Fruit fly (Drosophila melanogaster) whole organism, embryonic: Measurements from ENCODE around the gene nod.

ENCODE experiments used
- Atf6 ChIP-seq: fragments of 200-800 bp; sonication (Bioruptor generic); IDR thresholded peaks from 2 replicates; pipeline ENCODE4 v1.3.6; 2022; ENCODE audit warnings: missing biosample characterization, missing genetic modification characterization
- CG10274 ChIP-seq: fragments of 200-800 bp; sonication (Bioruptor generic); optimal IDR thresholded peaks from 3 replicates; lab custom pipeline; 2017; ENCODE audit warnings: missing biosample characterization, mild to moderate bottlenecking, missing genetic modification characterization
- CG11398 ChIP-seq: fragments of 200-800 bp; sonication (Bioruptor generic); optimal IDR thresholded peaks from 2 replicates; lab custom pipeline; 2016; ENCODE audit warnings: missing biosample characterization, missing genetic modification characterization
- CG12942 ChIP-seq: fragments of 200-800 bp; sonication (Bioruptor generic); optimal IDR thresholded peaks from 3 replicates; lab custom pipeline; 2016; ENCODE audit warnings: missing biosample characterization, missing genetic modification characterization
- CG14860 ChIP-seq: fragments of 200-800 bp; sonication (Bioruptor generic); IDR thresholded peaks from 3 replicates; pipeline ENCODE4 v1.3.6; 2022; ENCODE audit warnings: missing biosample characterization, missing genetic modification characterization; ENCODE audit not compliant: partially characterized antibody
- CG15514 ChIP-seq: fragments of 200-800 bp; sonication (Bioruptor generic); optimal IDR thresholded peaks from 3 replicates; lab custom pipeline; 2017; ENCODE audit warnings: missing biosample characterization, missing genetic modification characterization, mild to moderate bottlenecking, moderate library complexity, missing genetic modification reagents
- CG17612 ChIP-seq: fragments of 200-800 bp; sonication (Bioruptor generic); IDR thresholded peaks from 2 replicates; pipeline ENCODE4 v1.3.6; 2022; ENCODE audit warnings: missing biosample characterization, missing genetic modification characterization
- CG18476 ChIP-seq: fragments of 200-800 bp; sonication (Bioruptor generic); optimal IDR thresholded peaks from 2 replicates; lab custom pipeline; 2016; ENCODE audit warnings: missing biosample characterization, mild to moderate bottlenecking, missing genetic modification characterization
- CG2875 ChIP-seq: fragments of 200-800 bp; sonication (Bioruptor generic); optimal IDR thresholded peaks from 2 replicates; lab custom pipeline; 2017; ENCODE audit warnings: missing biosample characterization, mild to moderate bottlenecking, missing genetic modification characterization, missing genetic modification reagents
- CG30403 ChIP-seq: fragments of 200-800 bp; sonication (Bioruptor generic); optimal IDR thresholded peaks from 3 replicates; lab custom pipeline; 2016; ENCODE audit warnings: missing biosample characterization, missing genetic modification characterization
- CG32767 ChIP-seq: fragments of 200-800 bp; sonication (Bioruptor generic); IDR thresholded peaks from 2 replicates; pipeline ENCODE4 v1.3.6; 2022; ENCODE audit warnings: missing biosample characterization, missing genetic modification characterization
- CG3847 ChIP-seq: fragments of 200-800 bp; sonication (Bioruptor generic); IDR thresholded peaks from 2 replicates; pipeline ENCODE4 v1.3.6; 2022; ENCODE audit warnings: missing biosample characterization, missing genetic modification characterization
- CG6272 ChIP-seq: fragments of 200-800 bp; sonication (Bioruptor generic); IDR thresholded peaks from 2 replicates; pipeline ENCODE4 v1.3.6; 2022; ENCODE audit warnings: missing biosample characterization, missing genetic modification characterization
- CG6765 ChIP-seq: fragments of 200-800 bp; sonication (Bioruptor generic); optimal IDR thresholded peaks from 3 replicates; lab custom pipeline; 2017; ENCODE audit warnings: missing biosample characterization, mild to moderate bottlenecking, missing genetic modification characterization
- CG6813 ChIP-seq: fragments of 200-800 bp; sonication (Bioruptor generic); optimal IDR thresholded peaks from 2 replicates; lab custom pipeline; 2017; ENCODE audit warnings: missing biosample characterization, missing genetic modification characterization, mild to moderate bottlenecking, moderate library complexity, missing genetic modification reagents
- CG7963 ChIP-seq: fragments of 200-800 bp; sonication (Bioruptor generic); IDR thresholded peaks from 3 replicates; pipeline ENCODE4 v1.3.6; 2022; ENCODE audit warnings: missing biosample characterization, missing genetic modification characterization; ENCODE audit not compliant: partially characterized antibody
- CG8924 ChIP-seq: fragments of 200-800 bp; optimal IDR thresholded peaks from 3 replicates; lab custom pipeline; 2019; ENCODE audit warnings: missing biosample characterization, mild to moderate bottlenecking, missing genetic modification characterization, moderate library complexity
- CG9932 ChIP-seq: fragments of 200-800 bp; sonication (Bioruptor generic); IDR thresholded peaks from 2 replicates; pipeline ENCODE4 v1.3.6; 2022; ENCODE audit warnings: missing biosample characterization, missing genetic modification characterization
- CrebB ChIP-seq: fragments of 200-800 bp; sonication (Bioruptor generic); optimal IDR thresholded peaks from 3 replicates; lab custom pipeline; 2018; ENCODE audit warnings: missing biosample characterization, mild to moderate bottlenecking, missing genetic modification characterization
- Dbx ChIP-seq: fragments of 200-800 bp; sonication (Bioruptor generic); IDR thresholded peaks from 3 replicates; pipeline ENCODE4 v1.3.6; 2022; ENCODE audit warnings: missing biosample characterization, missing genetic modification characterization
- Dek ChIP-seq: fragments of 200-800 bp; sonication (Bioruptor generic); optimal IDR thresholded peaks from 3 replicates; lab custom pipeline; 2019; ENCODE audit warnings: missing biosample characterization, mild to moderate bottlenecking, missing genetic modification characterization, moderate library complexity
- Gug ChIP-seq: fragments of 200-800 bp; sonication (Bioruptor generic); IDR thresholded peaks from 4 replicates; pipeline ENCODE4 v1.3.6; 2022; ENCODE audit warnings: missing biosample characterization, missing genetic modification characterization
- Hey ChIP-seq: fragments of 200-800 bp; sonication (Bioruptor generic); optimal IDR thresholded peaks from 3 replicates; lab custom pipeline; 2018; ENCODE audit warnings: missing biosample characterization, mild to moderate bottlenecking, missing genetic modification characterization
- HmgZ ChIP-seq: fragments of 200-800 bp; sonication (Bioruptor generic); optimal IDR thresholded peaks from 2 replicates; lab custom pipeline; 2018; ENCODE audit warnings: missing biosample characterization, mild to moderate bottlenecking, missing genetic modification characterization
- Lim3 ChIP-seq: fragments of 200-800 bp; sonication (Bioruptor generic); IDR thresholded peaks from 2 replicates; pipeline ENCODE4 v1.3.6; 2022; ENCODE audit warnings: missing biosample characterization, missing genetic modification characterization
- Mrtf ChIP-seq: fragments of 200-800 bp; sonication (Bioruptor generic); IDR thresholded peaks from 3 replicates; pipeline ENCODE4 v1.3.6; 2022; ENCODE audit warnings: missing biosample characterization, missing genetic modification characterization
- Optix ChIP-seq: fragments of 200-800 bp; sonication (Bioruptor generic); IDR thresholded peaks from 3 replicates; pipeline ENCODE4 v1.3.6; 2022; ENCODE audit warnings: missing biosample characterization, missing genetic modification characterization
- Rfx ChIP-seq: fragments of 200-800 bp; sonication (Bioruptor generic); IDR thresholded peaks from 2 replicates; pipeline ENCODE4 v1.3.6; 2022; ENCODE audit warnings: missing biosample characterization, missing genetic modification characterization
- Tbp ChIP-seq: fragments of >200 bp; optimal IDR thresholded peaks from 2 replicates; lab custom pipeline; 2018; ENCODE audit warnings: missing biosample characterization, missing genetic modification characterization
- Xrp1 ChIP-seq: fragments of 200-800 bp; sonication (Bioruptor generic); IDR thresholded peaks from 2 replicates; pipeline ENCODE4 v1.3.6; 2022; ENCODE audit warnings: missing biosample characterization, missing genetic modification characterization
- ab ChIP-seq: fragments of 200-800 bp; sonication (Bioruptor generic); optimal IDR thresholded peaks from 2 replicates; lab custom pipeline; 2016; ENCODE audit warnings: missing biosample characterization, missing genetic modification characterization
- aop ChIP-seq: fragments of 200-800 bp; sonication (Bioruptor generic); IDR thresholded peaks from 2 replicates; pipeline ENCODE4 v1.3.6; 2022; ENCODE audit warnings: missing biosample characterization, missing genetic modification characterization
- btn ChIP-seq: fragments of 200-800 bp; sonication (Bioruptor generic); optimal IDR thresholded peaks from 2 replicates; lab custom pipeline; 2016; ENCODE audit warnings: missing biosample characterization, missing genetic modification characterization
- cas ChIP-seq: fragments of 200-800 bp; sonication (Bioruptor generic); IDR thresholded peaks from 2 replicates; pipeline ENCODE4 v1.3.6; 2022; ENCODE audit warnings: missing biosample characterization, missing genetic modification characterization
- cg ChIP-seq: fragments of 200-800 bp; sonication (Bioruptor generic); optimal IDR thresholded peaks from 3 replicates; lab custom pipeline; 2019; ENCODE audit warnings: missing biosample characterization, mild to moderate bottlenecking, missing genetic modification characterization, moderate library complexity
- dmrt11E ChIP-seq: fragments of 200-800 bp; sonication (Bioruptor generic); optimal IDR thresholded peaks from 3 replicates; lab custom pipeline; 2018; ENCODE audit warnings: missing biosample characterization, mild to moderate bottlenecking, missing genetic modification characterization, moderate library complexity
- en ChIP-seq: fragments of 200-800 bp; sonication (Bioruptor generic); optimal IDR thresholded peaks from 2 replicates; lab custom pipeline; 2016; ENCODE audit warnings: missing biosample characterization, missing genetic modification characterization
- gro ChIP-seq: fragments of 200-800 bp; sonication (Bioruptor generic); optimal IDR thresholded peaks from 2 replicates; lab custom pipeline; 2016; ENCODE audit warnings: missing biosample characterization, missing genetic modification characterization
- nerfin-2 ChIP-seq: fragments of 200-800 bp; sonication (Bioruptor generic); IDR thresholded peaks from 2 replicates; pipeline ENCODE4 v1.3.6; 2022; ENCODE audit warnings: missing biosample characterization, missing genetic modification characterization; ENCODE audit not compliant: partially characterized antibody
- onecut ChIP-seq: fragments of 200-800 bp; sonication (Bioruptor generic); IDR thresholded peaks from 2 replicates; pipeline ENCODE4 v1.3.6; 2022; ENCODE audit warnings: missing biosample characterization, missing genetic modification characterization
- peb ChIP-seq: fragments of 200-800 bp; sonication (Bioruptor generic); IDR thresholded peaks from 2 replicates; pipeline ENCODE4 v1.3.6; 2022; ENCODE audit warnings: missing biosample characterization, missing genetic modification characterization
- psq ChIP-seq: fragments of 200-800 bp; sonication (Bioruptor generic); optimal IDR thresholded peaks from 2 replicates; lab custom pipeline; 2017; ENCODE audit warnings: missing biosample characterization, missing genetic modification characterization
- row ChIP-seq: fragments of 200-800 bp; sonication (Bioruptor generic); IDR thresholded peaks from 3 replicates; pipeline ENCODE4 v1.3.6; 2022; ENCODE audit warnings: missing biosample characterization, missing genetic modification characterization
- slbo ChIP-seq: fragments of 200-800 bp; sonication (Bioruptor generic); IDR thresholded peaks from 2 replicates; pipeline ENCODE4 v1.3.6; 2022; ENCODE audit warnings: missing biosample characterization, missing genetic modification characterization
- slp2 ChIP-seq: fragments of 200-800 bp; sonication (Bioruptor generic); optimal IDR thresholded peaks from 2 replicates; lab custom pipeline; 2016; ENCODE audit warnings: missing biosample characterization, missing genetic modification characterization
- sna ChIP-seq: fragments of 200-800 bp; sonication (Bioruptor generic); IDR thresholded peaks from 2 replicates; pipeline ENCODE4 v1.3.6; 2022; ENCODE audit warnings: missing biosample characterization, missing genetic modification characterization; ENCODE audit not compliant: partially characterized antibody
- so ChIP-seq: fragments of 200-800 bp; sonication (Bioruptor generic); IDR thresholded peaks from 3 replicates; pipeline ENCODE4 v1.3.6; 2022; ENCODE audit warnings: missing biosample characterization, missing genetic modification characterization
- sr ChIP-seq: fragments of 200-800 bp; sonication (Bioruptor generic); IDR thresholded peaks from 3 replicates; pipeline ENCODE4 v1.3.6; 2022; ENCODE audit warnings: missing biosample characterization, missing genetic modification characterization
- vfl ChIP-seq: fragments of 200-800 bp; sonication (Bioruptor generic); optimal IDR thresholded peaks from 2 replicates; lab custom pipeline; 2016; ENCODE audit warnings: missing biosample characterization, missing genetic modification characterization
- wek ChIP-seq: fragments of 200-800 bp; sonication (Bioruptor generic); optimal IDR thresholded peaks from 3 replicates; lab custom pipeline; 2018; ENCODE audit warnings: missing biosample characterization, mild to moderate bottlenecking, missing genetic modification characterization, moderate library complexity
- zen2 ChIP-seq: fragments of 200-800 bp; sonication (Bioruptor generic); IDR thresholded peaks from 3 replicates; pipeline ENCODE4 v1.3.6; 2022; ENCODE audit warnings: missing biosample characterization, missing genetic modification characterization; ENCODE audit not compliant: partially characterized antibody

The nod gene

dm6 chrX:11544110-11544950 is 36.2 kb upstream of the nod start (continued):
- no peak for TF ChIP-seq en (GFP tag; lab: Kevin White, UChicago)
- no peak for TF ChIP-seq Dbx (GFP tag; lab: Robert Waterston, UW)
- TF ChIP-seq Tbp (GFP tag; lab: Kevin White, UChicago): no peak
- TF ChIP-seq Optix (GFP tag; lab: Robert Waterston, UW): no peak
- TF ChIP-seq CrebB (tag; lab: Kevin White, UChicago): no peak
- TF ChIP-seq CG30403 (GFP tag; lab: Kevin White, UChicago): peak; percentile 5
- TF ChIP-seq CG6813: peak; percentile 13
- TF ChIP-seq HmgZ (tag; lab: Kevin White, UChicago): no peak
- peak; percentile 66 for TF ChIP-seq dmrt11E
- TF ChIP-seq cas (GFP tag; lab: Robert Waterston, UW): no peak
- no peak for TF ChIP-seq CG6765 (GFP tag; lab: Kevin White, UChicago)
- TF ChIP-seq CG18476 (GFP tag; lab: Kevin White, UChicago): no peak
- TF ChIP-seq CG15514 (GFP tag; lab: Kevin White, UChicago): no peak
- no peak for TF ChIP-seq sr (GFP tag; lab: Robert Waterston, UW)
- TF ChIP-seq CG9932: no peak
- no peak for TF ChIP-seq slp2 (GFP tag; lab: Kevin White, UChicago)
- no peak for TF ChIP-seq Hey (tag; lab: Kevin White, UChicago)
- no peak for TF ChIP-seq CG3847 (GFP tag; lab: Robert Waterston, UW)
- no peak for TF ChIP-seq CG32767 (GFP tag; lab: Robert Waterston, UW)
- TF ChIP-seq onecut (GFP tag; lab: Robert Waterston, UW): no peak
- no peak for TF ChIP-seq CG17612
- TF ChIP-seq slbo (GFP tag; lab: Robert Waterston, UW): no peak
- TF ChIP-seq aop (GFP tag; lab: Robert Waterston, UW): no peak
- TF ChIP-seq wek (GFP tag; lab: Kevin White, UChicago): no peak
- no peak for TF ChIP-seq nerfin-2
- TF ChIP-seq Rfx: no peak
- peak; percentile 51; the same call in 2 of the 3 replicates for TF ChIP-seq row
- no peak for TF ChIP-seq CG12942 (GFP tag; lab: Kevin White, UChicago)
- TF ChIP-seq CG11398 (GFP tag; lab: Kevin White, UChicago): no peak
- TF ChIP-seq peb (GFP tag; lab: Robert Waterston, UW): no peak
- TF ChIP-seq CG2875 (GFP tag; lab: Kevin White, UChicago): no peak
- TF ChIP-seq Dek (tag; lab: Kevin White, UChicago): no peak
- TF ChIP-seq CG6272 (GFP tag; lab: Robert Waterston, UW): no peak
- TF ChIP-seq CG7963 (GFP tag; lab: Robert Waterston, UW): no peak
- no peak for TF ChIP-seq Mrtf (GFP tag; lab: Robert Waterston, UW)
- TF ChIP-seq cg (GFP tag; lab: Kevin White, UChicago): peak; percentile 38
- no peak for TF ChIP-seq btn (GFP tag; lab: Kevin White, UChicago)
- no peak for TF ChIP-seq Lim3
- TF ChIP-seq so (GFP tag; lab: Robert Waterston, UW): no peak
- no peak for TF ChIP-seq gro (GFP tag; lab: Kevin White, UChicago)
- peak; percentile 53 for TF ChIP-seq Xrp1 (GFP tag; lab: Robert Waterston, UW)
- no peak for TF ChIP-seq CG10274 (GFP tag; lab: Kevin White, UChicago)
- no peak for TF ChIP-seq vfl (GFP tag; lab: Kevin White, UChicago)
- TF ChIP-seq zen2 (GFP tag; lab: Robert Waterston, UW): no peak
- TF ChIP-seq Gug (GFP tag; lab: Robert Waterston, UW): no peak
- no peak for TF ChIP-seq Atf6
- TF ChIP-seq CG8924 (tag; lab: Kevin White, UChicago): no peak
- TF ChIP-seq ab: no peak
- TF ChIP-seq psq (GFP tag; lab: Kevin White, UChicago): no peak
- TF ChIP-seq sna (GFP tag; lab: Robert Waterston, UW): no peak
- TF ChIP-seq CG14860 (GFP tag; lab: Robert Waterston, UW): no peak
